Fruit fly (Drosophila melanogaster) whole organism, prepupa: Measurements from ENCODE around the gene Alg13.

Experiments
- CG10669 ChIP-seq: fragments of 200-800 bp; sonication (Bioruptor generic); optimal IDR thresholded peaks from 3 replicates; lab custom pipeline; 2018; ENCODE audit warnings: missing biosample characterization, mild to moderate bottlenecking, missing genetic modification characterization, moderate library complexity
- CG8632 ChIP-seq: fragments of 200-800 bp; sonication (Bioruptor generic); optimal IDR thresholded peaks from 3 replicates; lab custom pipeline; 2016; ENCODE audit warnings: missing biosample characterization, missing genetic modification characterization
- Eip78C ChIP-seq: fragments of 200-800 bp; sonication (Bioruptor generic); peaks from one replicate; lab custom pipeline; 2016; ENCODE audit warnings: missing biosample characterization, missing genetic modification characterization
- Hr38 ChIP-seq: sonication (Bioruptor generic); optimal IDR thresholded peaks from 2 replicates; lab custom pipeline; 2016; ENCODE audit warnings: missing biosample characterization, missing genetic modification characterization
- Smox ChIP-seq: fragments of 200-800 bp; sonication (Bioruptor generic); optimal IDR thresholded peaks from 3 replicates; lab custom pipeline; 2016; ENCODE audit warnings: missing biosample characterization, missing genetic modification characterization
- dac ChIP-seq: fragments of 200-800 bp; sonication (Bioruptor generic); optimal IDR thresholded peaks from 2 replicates; lab custom pipeline; 2017; ENCODE audit warnings: missing biosample characterization, mild to moderate bottlenecking, missing genetic modification characterization
- eg ChIP-seq: fragments of 200-800 bp; sonication (Bioruptor generic); IDR thresholded peaks from 3 replicates; pipeline ENCODE4 v1.3.6; 2022; ENCODE audit warnings: missing biosample characterization, missing genetic modification characterization
- fd85E ChIP-seq: fragments of 200-800 bp; sonication (Bioruptor generic); optimal IDR thresholded peaks from 3 replicates; lab custom pipeline; 2016; ENCODE audit warnings: missing biosample characterization, missing genetic modification characterization
- spab ChIP-seq: fragments of 200-800 bp; sonication (Bioruptor generic); optimal IDR thresholded peaks from 2 replicates; lab custom pipeline; 2017; ENCODE audit warnings: missing biosample characterization, mild to moderate bottlenecking, missing genetic modification characterization, missing genetic modification reagents
- svp ChIP-seq: fragments of 200-800 bp; sonication (Bioruptor generic); peaks from one replicate; lab custom pipeline; 2016; ENCODE audit warnings: missing biosample characterization, missing genetic modification characterization

The Alg13 gene

dm6 chr3R:29088938-29089661 is 49.3 kb downstream of the Alg13 start (continued):
- TF ChIP-seq spab (peak; percentile 23), svp (peak; percentile 89), fd85E (GFP tag; lab: Kevin White, UChicago) (no peak), Smox (GFP tag; lab: Kevin White, UChicago) (peak; percentile 62), dac (GFP tag; lab: Kevin White, UChicago) (no peak), CG10669 (peak; percentile 59), eg (peak; percentile 57; the same call in 2 of the 3 replicates), Eip78C (GFP tag; lab: Kevin White, UChicago) (peak; percentile 89), CG8632 (peak; percentile 43), Hr38 (GFP tag; lab: Kevin White, UChicago) (no peak)
